Worm (Caenorhabditis elegans): Measurements from ENCODE around the gene srx-118.
A peak's percentile ranks its signal among the peaks of the same experiment; 100 is the strongest.

srx-118 gene

ce11 chrII:12518809-12519344, 6.7 kb upstream of the srx-118 start, which contains the start of gene srh-70 (continued):
- TF ChIP-seq duxl-1 (tag; optimal IDR thresholded peaks at IDR 0.05; ENCODE audit: poor library complexity) (no peak), nhr-111 (GFP tag; optimal IDR thresholded peaks at IDR 0.05) (no peak), nhr-28 (tag; optimal IDR thresholded peaks at IDR 0.05) (peak; percentile 79), madf-9 (GFP tag; conservative IDR thresholded peaks at IDR 0.05) (no peak), egl-43 (GFP tag; IDR thresholded peaks at IDR 0.05) (0 out of 2 replicates have a peak, but pooled peaks have one; percentile 46), unc-130 (GFP tag; optimal IDR thresholded peaks at IDR 0.05) (no peak), T20F7.1 (GFP tag; optimal IDR thresholded peaks at IDR 0.05) (peak; percentile 71), T26A8.4 (GFP tag; IDR thresholded peaks at IDR 0.05) (peak; percentile 64), ZK546.5 (tag; optimal IDR thresholded peaks at IDR 0.05) (no peak), F44E2.7 (GFP tag; IDR thresholded peaks at IDR 0.05) (no peak), gei-8 (GFP tag; optimal IDR thresholded peaks at IDR 0.05) (no peak), nhr-102 (tag; optimal IDR thresholded peaks at IDR 0.05) (peak; percentile 85), dmd-8 (GFP tag; IDR thresholded peaks at IDR 0.05) (no peak), spr-1 (tag; optimal IDR thresholded peaks at IDR 0.05) (peak; percentile 36), nhr-10 (tag; optimal IDR thresholded peaks at IDR 0.05) (no peak), nhr-25 (tag; optimal IDR thresholded peaks at IDR 0.05; ENCODE audit: borderline replicate concordance, insufficient read depth) (no peak), php-3 (GFP tag; IDR thresholded peaks at IDR 0.05) (peak; percentile 95), spr-3 (GFP tag; optimal IDR thresholded peaks at IDR 0.05) (no peak), attf-4 (tag; optimal IDR thresholded peaks at IDR 0.05) (no peak), dmd-9 (GFP tag; IDR thresholded peaks at IDR 0.05) (no peak), jun-1 (tag; optimal IDR thresholded peaks at IDR 0.05) (peak; percentile 2), nhr-41 (GFP tag; IDR thresholded peaks at IDR 0.05) (no peak), ctbp-1 (GFP tag; IDR thresholded peaks at IDR 0.05) (peak; percentile 44; the same call in 1 of the 2 replicates), mes-2 (tag; optimal IDR thresholded peaks at IDR 0.05; ENCODE audit: poor library complexity, severe bottlenecking) (peak; percentile 40), lin-13 (GFP tag; optimal IDR thresholded peaks at IDR 0.05) (no peak)

ce11 chrII:12519616-12520015, 6.0 kb upstream of the srx-118 start, which contains the start of gene ceh-99:
ceh-99 (plus strand) TSS chrII:12519981.
- TF ChIP-seq php-3 (GFP tag; IDR thresholded peaks at IDR 0.05) = no peak
- no peak for TF ChIP-seq F10B5.3 (tag; optimal IDR thresholded peaks at IDR 0.05)
- no peak for TF ChIP-seq lin-39 (tag; optimal IDR thresholded peaks at IDR 0.05)
- no peak for TF ChIP-seq madf-5 (GFP tag; IDR thresholded peaks at IDR 0.05)

- no peak for TF ChIP-seq F44E2.7 (GFP tag; IDR thresholded peaks at IDR 0.05)
- no peak for TF ChIP-seq dmd-8 (GFP tag; IDR thresholded peaks at IDR 0.05)
- TF ChIP-seq nhr-111 (GFP tag; optimal IDR thresholded peaks at IDR 0.05) = no peak
- no peak for TF ChIP-seq daf-12 (tag; optimal IDR thresholded peaks at IDR 0.05)
- TF ChIP-seq pha-4 (GFP tag; IDR thresholded peaks at IDR 0.05) = no peak
- no peak for TF ChIP-seq pha-4 (tag; optimal IDR thresholded peaks at IDR 0.05)
- TF ChIP-seq nhr-48 (tag; optimal IDR thresholded peaks at IDR 0.05) = no peak
- no peak for TF ChIP-seq tag-97 (GFP tag; IDR thresholded peaks at IDR 0.05)
- TF ChIP-seq mes-2 (tag; optimal IDR thresholded peaks at IDR 0.05; ENCODE audit: poor library complexity, severe bottlenecking) = no peak
- TF ChIP-seq mdt-29 (GFP tag; IDR thresholded peaks at IDR 0.05) = no peak
- TF ChIP-seq D1046.2 (GFP tag; IDR thresholded peaks at IDR 0.05) = no peak
These were observed 2.3 kb downstream of the srx-118 start, which contains the start of gene srx-119 for ce11 chrII:12527947-12528346. srx-119 (plus strand) TSS chrII:12528247.

- TF ChIP-seq T20F7.1 (GFP tag; optimal IDR thresholded peaks at IDR 0.05) = no peak
- no peak for TF ChIP-seq hlh-30 (tag; optimal IDR thresholded peaks at IDR 0.05; ENCODE audit: insufficient read depth)
- no peak for TF ChIP-seq madf-9 (GFP tag; conservative IDR thresholded peaks at IDR 0.05)
- no peak for TF ChIP-seq dve-1 (tag; optimal IDR thresholded peaks at IDR 0.05; ENCODE audit: insufficient read depth)
- TF ChIP-seq Y48G9A.11 (GFP tag; IDR thresholded peaks at IDR 0.05) = no peak
- no peak for TF ChIP-seq sdz-12 (GFP tag; optimal IDR thresholded peaks at IDR 0.05)
- no peak for TF ChIP-seq unc-39 (tag; optimal IDR thresholded peaks at IDR 0.05)
- TF ChIP-seq gei-8 (GFP tag; optimal IDR thresholded peaks at IDR 0.05) = no peak
- no peak for TF ChIP-seq set-16 (GFP tag; IDR thresholded peaks at IDR 0.05)
- no peak for TF ChIP-seq zag-1 (tag; optimal IDR thresholded peaks at IDR 0.05)
- TF ChIP-seq mep-1 (tag; optimal IDR thresholded peaks at IDR 0.05) = no peak
- TF ChIP-seq lir-3 (tag; optimal IDR thresholded peaks at IDR 0.05) = no peak
- TF ChIP-seq daf-19 (GFP tag; conservative IDR thresholded peaks at IDR 0.05) = no peak
- TF ChIP-seq ama-1 (optimal IDR thresholded peaks at IDR 0.05) = no peak
- no peak for TF ChIP-seq rbr-2 (tag; optimal IDR thresholded peaks at IDR 0.05)
These were observed 5.3 kb downstream of the srx-118 start, which contains the start of gene srx-120 for ce11 chrII:12530958-12531357. srx-120 (plus strand) TSS chrII:12531258.

All from whole organism, L4 larva.